Worm (Caenorhabditis elegans) whole organism, young adult: ENCODE measurements around the gene viro-2.

Source experiments
- B0035.1 ChIP-seq: sonication (generic microtip); optimal IDR thresholded peaks from 2 replicates; lab custom pipeline; 2016; ENCODE audit warnings: missing genetic modification characterization, mild to moderate bottlenecking, missing compliant biosample characterization, missing genotype, missing genetic modification reagents
- B0336.3 ChIP-seq: fragments of 200-800 bp; sonication (Bioruptor generic); IDR thresholded peaks from 2 replicates; pipeline ENCODE4 v1.3.6; 2022; ENCODE audit warnings: missing genetic modification characterization, missing compliant biosample characterization
- F22D6.2 ChIP-seq: sonication (generic microtip); optimal IDR thresholded peaks from 2 replicates; lab custom pipeline; 2016; ENCODE audit warnings: mild to moderate bottlenecking, missing genetic modification characterization, missing compliant biosample characterization
- F33H1.4 ChIP-seq: fragments of 200-800 bp; sonication (Bioruptor generic); IDR thresholded peaks from 2 replicates; pipeline ENCODE4 v1.3.6; 2022; ENCODE audit warnings: missing genetic modification reagents, missing genetic modification characterization, missing compliant biosample characterization
- F52B5.7 ChIP-seq: sonication (generic microtip); optimal IDR thresholded peaks from 2 replicates; lab custom pipeline; 2016; ENCODE audit warnings: mild to moderate bottlenecking, missing genetic modification characterization, missing compliant biosample characterization
- F57C9.4 ChIP-seq: sonication (generic microtip); optimal IDR thresholded peaks from 2 replicates; lab custom pipeline; 2017; ENCODE audit warnings: mild to moderate bottlenecking, missing genetic modification characterization, missing compliant biosample characterization
- Y53G8AR.9 ChIP-seq: fragments of 200-800 bp; sonication (Bioruptor generic); conservative IDR thresholded peaks from 2 replicates; pipeline ENCODE4 v1.3.6; 2022; ENCODE audit warnings: missing genetic modification reagents, missing genetic modification characterization, missing compliant biosample characterization
- Y79H2A.3 ChIP-seq: fragments of 200-800 bp; sonication (Bioruptor generic); conservative IDR thresholded peaks from 2 replicates; pipeline ENCODE4 v1.3.6; 2022; ENCODE audit warnings: missing genetic modification reagents, missing genetic modification characterization, missing compliant biosample characterization
- Y95B8A.8 ChIP-seq: fragments of 200-800 bp; sonication (Bioruptor generic); IDR thresholded peaks from 2 replicates; pipeline ENCODE4 v1.3.6; 2022; ENCODE audit warnings: missing genetic modification reagents, missing genetic modification characterization, missing compliant biosample characterization
- akir-1 ChIP-seq: fragments of 200-800 bp; sonication (Bioruptor generic); optimal IDR thresholded peaks from 2 replicates; lab custom pipeline; 2018; ENCODE audit warnings: mild to moderate bottlenecking, missing genetic modification characterization, moderate library complexity, missing compliant biosample characterization
- aptf-2 ChIP-seq: fragments of 200-800 bp; sonication (Bioruptor generic); conservative IDR thresholded peaks from 2 replicates; pipeline ENCODE4 v1.3.6; 2022; ENCODE audit warnings: missing genetic modification reagents, missing genetic modification characterization, missing compliant biosample characterization
- aptf-3 ChIP-seq: fragments of 200-800 bp; sonication (Bioruptor generic); IDR thresholded peaks from 2 replicates; pipeline ENCODE4 v1.3.6; 2022; ENCODE audit warnings: missing genetic modification characterization, missing compliant biosample characterization
- atf-7 ChIP-seq: sonication (generic microtip); optimal IDR thresholded peaks from 2 replicates; lab custom pipeline; 2017; ENCODE audit warnings: mild to moderate bottlenecking, missing genetic modification characterization, missing compliant biosample characterization
- attf-5 ChIP-seq: fragments of 200-800 bp; sonication (Bioruptor generic); optimal IDR thresholded peaks from 2 replicates; lab custom pipeline; 2018; ENCODE audit warnings: mild to moderate bottlenecking, missing genetic modification characterization, missing compliant biosample characterization
- bed-2 ChIP-seq: fragments of 200-800 bp; sonication (Bioruptor generic); IDR thresholded peaks from 2 replicates; pipeline ENCODE4 v1.3.6; 2022; ENCODE audit warnings: missing genetic modification reagents, missing genetic modification characterization, missing compliant biosample characterization
- cebp-2 ChIP-seq: fragments of 200-800 bp; sonication (Bioruptor generic); IDR thresholded peaks from 2 replicates; pipeline ENCODE4 v1.3.6; 2022; ENCODE audit warnings: missing genetic modification characterization, missing compliant biosample characterization
- ceh-27 ChIP-seq: fragments of 200-800 bp; sonication (Bioruptor generic); optimal IDR thresholded peaks from 2 replicates; lab custom pipeline; 2018; ENCODE audit warnings: mild to moderate bottlenecking, missing genetic modification characterization, moderate library complexity, missing compliant biosample characterization
- chd-7 ChIP-seq: sonication (generic microtip); optimal IDR thresholded peaks from 2 replicates; lab custom pipeline; 2016; ENCODE audit warnings: mild to moderate bottlenecking, missing genetic modification characterization, moderate library complexity, missing compliant biosample characterization
- die-1 ChIP-seq: sonication (generic microtip); optimal IDR thresholded peaks from 2 replicates; lab custom pipeline; 2016; ENCODE audit warnings: missing genotype, mild to moderate bottlenecking, missing genetic modification characterization, missing compliant biosample characterization
- dpff-1 ChIP-seq: sonication (generic microtip); optimal IDR thresholded peaks from 2 replicates; lab custom pipeline; 2017; ENCODE audit warnings: mild to moderate bottlenecking, missing genetic modification characterization, missing compliant biosample characterization
- dpl-1 ChIP-seq: fragments of 150-350 bp; optimal IDR thresholded peaks from 2 replicates; lab custom pipeline; 2014; ENCODE audit warnings: missing biosample characterization, missing genetic modification reagents, missing genetic modification characterization
- efl-1 ChIP-seq: fragments of 150-350 bp; optimal IDR thresholded peaks from 2 replicates; lab custom pipeline; 2014; ENCODE audit warnings: missing biosample characterization, missing genetic modification reagents, missing genetic modification characterization
- ets-4 ChIP-seq: fragments of 200-800 bp; sonication (Bioruptor generic); optimal IDR thresholded peaks from 2 replicates; lab custom pipeline; 2018; ENCODE audit warnings: mild to moderate bottlenecking, missing genetic modification characterization, missing compliant biosample characterization
- him-1 ChIP-seq: sonication (generic microtip); optimal IDR thresholded peaks from 2 replicates; lab custom pipeline; 2016; ENCODE audit warnings: missing genotype, missing genetic modification reagents, missing genetic modification characterization, missing compliant biosample characterization
- hlh-12 ChIP-seq: sonication (generic microtip); optimal IDR thresholded peaks from 2 replicates; lab custom pipeline; 2016; ENCODE audit warnings: missing genetic modification characterization, missing compliant biosample characterization
- hlh-26 ChIP-seq: fragments of 200-800 bp; sonication (Bioruptor generic); conservative IDR thresholded peaks from 2 replicates; pipeline ENCODE4 v1.3.6; 2022; ENCODE audit warnings: missing genetic modification reagents, missing genetic modification characterization, missing compliant biosample characterization
- hmg-1.2 ChIP-seq: fragments of 200-800 bp; sonication (Bioruptor generic); IDR thresholded peaks from 2 replicates; pipeline ENCODE4 v1.3.6; 2022; ENCODE audit warnings: missing genetic modification reagents, missing genetic modification characterization, missing compliant biosample characterization
- hrde-1 ChIP-seq: sonication (generic microtip); optimal IDR thresholded peaks from 2 replicates; lab custom pipeline; 2016; ENCODE audit warnings: missing genetic modification characterization, mild to moderate bottlenecking, missing compliant biosample characterization, moderate library complexity, missing genotype, missing genetic modification reagents, borderline replicate concordance
- hsf-1 ChIP-seq: fragments of 200-800 bp; sonication (Bioruptor generic); IDR thresholded peaks from 2 replicates; pipeline ENCODE4 v1.3.6; 2022; ENCODE audit warnings: missing genetic modification reagents, missing genetic modification characterization, missing compliant biosample characterization
- let-526 ChIP-seq: fragments of 200-800 bp; sonication (Bioruptor generic); IDR thresholded peaks from 2 replicates; pipeline ENCODE4 v1.3.6; 2022; ENCODE audit warnings: missing genetic modification reagents, missing genetic modification characterization, missing compliant biosample characterization
- let-607 ChIP-seq, 2 experiments: fragments of 200-800 bp in 1 of 2; sonication (Bioruptor generic) in 1 of 2; sonication (generic microtip) in 1 of 2; optimal IDR thresholded peaks; 2 replicates each; lab custom pipeline; 2016 to 2018; ENCODE audit warnings: mild to moderate bottlenecking in 2 of 2, missing compliant biosample characterization in 2 of 2, missing genetic modification characterization in 2 of 2, moderate library complexity in 2 of 2, missing genotype in 1 of 2
- lin-35 ChIP-seq, 3 experiments: fragments of 150-350 bp in 2 of 3; sonication (generic microtip) in 1 of 3; optimal IDR thresholded peaks; 2 replicates each; lab custom pipeline; 2014 to 2018; ENCODE audit warnings: missing biosample characterization in 3 of 3, missing genetic modification characterization in 3 of 3, missing genetic modification reagents in 3 of 3
- lin-54 ChIP-seq: fragments of 200-800 bp; sonication (Bioruptor generic); optimal IDR thresholded peaks from 2 replicates; lab custom pipeline; 2018; ENCODE audit warnings: mild to moderate bottlenecking, missing genetic modification characterization, missing compliant biosample characterization
- lsy-27 ChIP-seq: sonication (generic microtip); optimal IDR thresholded peaks from 2 replicates; lab custom pipeline; 2017; ENCODE audit warnings: missing genetic modification characterization, mild to moderate bottlenecking, missing compliant biosample characterization, antibody characterized with exemption, missing genotype, borderline replicate concordance; ENCODE audit not compliant: insufficient read depth
- madf-10 ChIP-seq: sonication (generic microtip); optimal IDR thresholded peaks from 2 replicates; lab custom pipeline; 2016; ENCODE audit warnings: mild to moderate bottlenecking, missing genetic modification characterization, missing compliant biosample characterization
- madf-6 ChIP-seq: fragments of 200-800 bp; sonication (Bioruptor generic); IDR thresholded peaks from 2 replicates; pipeline ENCODE4 v1.3.6; 2022; ENCODE audit warnings: missing genetic modification reagents, missing genetic modification characterization, missing compliant biosample characterization
- mel-28 ChIP-seq: sonication (generic microtip); optimal IDR thresholded peaks from 2 replicates; lab custom pipeline; 2016; ENCODE audit warnings: borderline replicate concordance, mild to moderate bottlenecking, missing genetic modification characterization, missing compliant biosample characterization
- mxl-1 ChIP-seq: sonication (generic microtip); optimal IDR thresholded peaks from 2 replicates; lab custom pipeline; 2016; ENCODE audit warnings: missing genetic modification characterization, missing compliant biosample characterization
- nfyb-1 ChIP-seq: fragments of 200-800 bp; sonication (Bioruptor generic); IDR thresholded peaks from 2 replicates; pipeline ENCODE4 v1.3.6; 2022; ENCODE audit warnings: missing genetic modification reagents, missing genetic modification characterization, missing compliant biosample characterization
- nhr-179 ChIP-seq: sonication (generic microtip); optimal IDR thresholded peaks from 2 replicates; lab custom pipeline; 2016; ENCODE audit warnings: mild to moderate bottlenecking, missing genetic modification characterization, missing compliant biosample characterization
- nhr-80 ChIP-seq: sonication (generic microtip); optimal IDR thresholded peaks from 2 replicates; lab custom pipeline; 2016; ENCODE audit warnings: missing genetic modification characterization, missing compliant biosample characterization
- rpc-1 ChIP-seq, 2 experiments: fragments of 150-350 bp in 1 of 2; sonication (generic microtip) in 1 of 2; optimal IDR thresholded peaks; 2 replicates each; lab custom pipeline; 2014 to 2018; ENCODE audit warnings: missing biosample characterization in 1 of 2, missing genetic modification characterization in 1 of 2, missing genetic modification reagents in 1 of 2, missing genotype in 1 of 2
- sdz-38 ChIP-seq: sonication (generic microtip); optimal IDR thresholded peaks from 2 replicates; lab custom pipeline; 2016; ENCODE audit warnings: missing genotype, missing genetic modification characterization, missing compliant biosample characterization
- snpc-1.3 ChIP-seq: sonication (generic microtip); optimal IDR thresholded peaks from 2 replicates; lab custom pipeline; 2017; ENCODE audit warnings: missing genetic modification characterization, mild to moderate bottlenecking, missing compliant biosample characterization, antibody characterized with exemption, moderate library complexity, missing genotype, missing genetic modification reagents; ENCODE audit not compliant: insufficient read depth
- snpc-3.4 ChIP-seq: sonication (generic microtip); optimal IDR thresholded peaks from 2 replicates; lab custom pipeline; 2017; ENCODE audit warnings: missing genetic modification characterization, mild to moderate bottlenecking, missing compliant biosample characterization, antibody characterized with exemption, moderate library complexity, missing genotype, missing genetic modification reagents
- sptf-2 ChIP-seq: fragments of 200-800 bp; sonication (Bioruptor generic); optimal IDR thresholded peaks from 2 replicates; lab custom pipeline; 2018; ENCODE audit warnings: mild to moderate bottlenecking, missing genetic modification characterization, missing compliant biosample characterization
- ztf-26 ChIP-seq: sonication (generic microtip); optimal IDR thresholded peaks from 2 replicates; lab custom pipeline; 2017; ENCODE audit warnings: missing genetic modification characterization, missing compliant biosample characterization
- ztf-28 ChIP-seq: fragments of 200-800 bp; sonication (Bioruptor generic); IDR thresholded peaks from 2 replicates; pipeline ENCODE4 v1.3.6; 2022; ENCODE audit warnings: missing genetic modification reagents, missing genetic modification characterization, missing compliant biosample characterization

viro-2 gene

ce11 chrIII:7140228-7140710 is 11.6 kb downstream of the viro-2 start (continued):
- TF ChIP-seq B0336.3 (GFP tag; lab: Robert Waterston, UW) (peak; percentile 66; the same call in 1 of the 2 replicates), dpl-1 (GFP tag; lab: Kevin White, UChicago) (no peak), Y95B8A.8 (GFP tag; lab: Robert Waterston, UW) (peak; percentile 83), ets-4 (GFP tag; lab: Kevin White, UChicago) (no peak), die-1 (no peak), hlh-12 (tag; lab: Kevin White, UChicago) (no peak), cebp-2 (GFP tag; lab: Robert Waterston, UW) (no peak), mel-28 (tag; lab: Kevin White, UChicago) (no peak), B0035.1 (tag; lab: Kevin White, UChicago) (no peak), hrde-1 (tag; lab: Kevin White, UChicago) (peak; percentile 75), let-607 (tag; optimal IDR thresholded peaks at IDR 0.05; lab: Kevin White, UChicago) (peak in 1 of 2 experiments; percentile 8), rpc-1 (optimal IDR thresholded peaks at IDR 0.05; lab: Kevin White, UChicago) (no peak), rpc-1 (tag; optimal IDR thresholded peaks at IDR 0.05; lab: Kevin White, UChicago) (no peak), lin-54 (GFP tag; lab: Kevin White, UChicago) (peak; percentile 67), dpff-1 (tag; lab: Kevin White, UChicago) (no peak), hmg-1.2 (peak; percentile 88), akir-1 (GFP tag; lab: Kevin White, UChicago) (no peak), chd-7 (tag; lab: Kevin White, UChicago) (no peak), ztf-26 (tag; lab: Kevin White, UChicago) (no peak), ceh-27 (GFP tag; lab: Kevin White, UChicago) (no peak), snpc-3.4 (tag; lab: Kevin White, UChicago) (peak; percentile 91), hsf-1 (GFP tag; lab: Robert Waterston, UW) (peak; percentile 43; the same call in 1 of the 2 replicates), nhr-179 (tag; lab: Kevin White, UChicago) (no peak), lsy-27 (tag; lab: Kevin White, UChicago) (no peak), efl-1 (GFP tag; lab: Kevin White, UChicago) (no peak), hlh-26 (GFP tag; lab: Robert Waterston, UW) (no peak), madf-6 (GFP tag; lab: Robert Waterston, UW) (peak; percentile 78), madf-10 (tag; lab: Kevin White, UChicago) (no peak), nfyb-1 (GFP tag; lab: Robert Waterston, UW) (peak; percentile 72), aptf-3 (no peak), F57C9.4 (no peak), sdz-38 (no peak), mxl-1 (tag; lab: Kevin White, UChicago) (no peak), sptf-2 (GFP tag; lab: Kevin White, UChicago) (no peak), F22D6.2 (tag; lab: Kevin White, UChicago) (no peak), snpc-1.3 (tag; lab: Kevin White, UChicago) (peak; percentile 89), bed-2 (GFP tag; lab: Robert Waterston, UW) (no peak), let-526 (GFP tag; lab: Robert Waterston, UW) (no peak), Y79H2A.3 (no peak), him-1 (tag; lab: Kevin White, UChicago) (peak; percentile 62), attf-5 (no peak), atf-7 (tag; lab: Kevin White, UChicago) (no peak), nhr-80 (tag; lab: Kevin White, UChicago) (no peak), F33H1.4 (GFP tag; lab: Robert Waterston, UW) (peak; percentile 51), F52B5.7 (tag; lab: Kevin White, UChicago) (no peak), lin-35 (GFP tag; optimal IDR thresholded peaks at IDR 0.05; lab: Kevin White, UChicago) (peak in 1 of 3 experiments; percentile 40), ztf-28 (GFP tag; lab: Robert Waterston, UW) (0 out of 2 replicates have a peak, but pooled peaks have one; percentile 14), Y53G8AR.9 (GFP tag; lab: Robert Waterston, UW) (peak; percentile 51; the same call in 1 of the 2 replicates), aptf-2 (GFP tag; lab: Robert Waterston, UW) (no peak)
